Worm (Caenorhabditis elegans): ENCODE measurements around the gene F58D12.1.

DNA sequence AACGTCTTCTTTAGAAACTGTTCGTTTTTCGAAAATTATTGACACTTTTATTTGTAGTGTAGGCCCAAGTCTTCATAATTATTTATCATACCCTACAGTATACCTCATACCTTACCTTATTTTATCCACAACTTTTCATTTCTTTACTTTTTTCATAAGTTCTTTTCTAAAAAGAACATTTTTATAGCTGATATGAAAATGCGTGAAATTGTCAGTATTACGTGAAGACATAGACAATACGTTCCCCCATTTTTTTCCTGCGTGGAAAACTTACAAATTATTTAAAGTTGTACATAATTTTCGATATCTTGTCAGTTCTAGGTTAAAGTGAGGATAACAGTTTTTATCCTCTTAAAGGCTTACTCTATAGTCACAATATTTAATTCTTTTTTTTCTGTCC lies 20.5 kb downstream of the F58D12.1 start:
- TF ChIP-seq dao-5 (tag; optimal IDR thresholded peaks at IDR 0.05): no peak
- no peak for TF ChIP-seq him-1 (tag; optimal IDR thresholded peaks at IDR 0.05)
- no peak for TF ChIP-seq W03F9.2 (tag; optimal IDR thresholded peaks at IDR 0.05)

Measured in whole organism, L4/young adult.